Fruit fly (Drosophila melanogaster) S2 (cell line): ENCODE data around the gene CG32388.

Experiments
- CG8478 ChIP-seq: fragments of >200 bp; optimal IDR thresholded peaks from 2 replicates; lab custom pipeline; 2018
- CTCF ChIP-seq, 2 experiments: fragments of >200 bp; optimal IDR thresholded peaks; 2 replicates each; lab custom pipeline; 2018

Gene CG32388

DNA sequence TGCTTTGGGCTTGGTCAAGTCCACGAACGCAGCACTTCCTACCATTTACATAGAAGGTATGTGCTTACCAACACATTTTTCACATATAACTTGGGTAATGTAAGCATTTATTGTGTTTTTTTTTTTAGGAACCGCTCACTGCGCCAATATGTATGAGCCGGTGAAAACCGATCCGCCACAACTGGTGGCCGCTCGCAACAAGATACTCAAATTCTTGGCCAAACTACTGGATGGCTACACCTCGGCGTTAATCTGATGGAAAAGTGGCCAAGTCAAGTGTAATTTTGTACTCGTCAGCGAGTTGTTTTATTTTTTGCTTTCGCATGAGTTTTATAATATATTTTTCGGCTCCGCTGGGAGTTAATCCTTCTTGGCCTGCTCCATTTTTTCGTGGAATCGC is 13.1 kb downstream of the CG32388 start:
- no peak for TF ChIP-seq CG8478
- no peak for TF ChIP-seq CTCF (optimal IDR thresholded peaks at IDR 0.05; lab: Kevin White, UChicago)

DNA sequence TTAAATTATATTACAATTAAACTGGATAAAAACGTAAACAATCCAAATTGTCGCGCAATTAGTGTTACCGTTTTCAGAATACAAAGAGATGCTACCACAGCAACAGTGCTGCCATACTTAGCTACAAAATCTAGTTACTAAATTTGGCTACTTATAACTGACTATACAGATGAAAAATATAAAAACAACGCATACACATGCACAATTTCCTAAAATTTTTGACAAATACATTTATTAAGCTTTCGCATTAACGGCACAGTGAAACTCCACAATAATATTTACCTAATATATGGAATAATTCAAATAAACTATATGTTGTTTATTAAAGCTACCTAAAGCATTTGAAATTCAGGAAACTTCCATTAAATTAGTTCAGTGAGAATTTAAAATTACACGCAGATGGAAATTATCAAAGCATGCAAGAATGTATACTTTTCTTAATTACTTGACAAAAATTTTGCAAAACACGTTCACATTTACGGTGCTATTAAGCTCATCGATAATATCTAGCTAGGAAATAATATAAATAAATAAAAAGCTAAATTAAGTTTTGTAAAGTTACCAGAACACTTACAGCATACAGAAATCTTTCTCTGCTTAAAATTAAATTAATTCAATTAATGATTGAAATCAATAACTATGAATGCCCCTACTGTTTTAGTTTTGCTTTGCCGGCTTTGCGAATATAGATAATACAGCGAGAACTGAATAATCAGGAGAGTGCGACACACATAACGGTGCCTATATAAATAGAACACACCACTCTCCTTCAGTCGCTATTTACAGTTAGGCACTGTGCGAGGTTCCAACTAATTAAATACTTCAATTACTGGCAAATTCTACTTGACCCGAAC is 15.2 kb downstream of the CG32388 start, which contains the start of the genes Mis12 and CG9953:
Mis12 (minus strand) TSS at position 88 of the 854 bp plus-strand sequence.
CG9953 (plus strand) TSS at position 698 of the 854 bp plus-strand sequence.
- TF ChIP-seq CG8478: no peak
- no peak for TF ChIP-seq CTCF (optimal IDR thresholded peaks at IDR 0.05; lab: Kevin White, UChicago)

DNA sequence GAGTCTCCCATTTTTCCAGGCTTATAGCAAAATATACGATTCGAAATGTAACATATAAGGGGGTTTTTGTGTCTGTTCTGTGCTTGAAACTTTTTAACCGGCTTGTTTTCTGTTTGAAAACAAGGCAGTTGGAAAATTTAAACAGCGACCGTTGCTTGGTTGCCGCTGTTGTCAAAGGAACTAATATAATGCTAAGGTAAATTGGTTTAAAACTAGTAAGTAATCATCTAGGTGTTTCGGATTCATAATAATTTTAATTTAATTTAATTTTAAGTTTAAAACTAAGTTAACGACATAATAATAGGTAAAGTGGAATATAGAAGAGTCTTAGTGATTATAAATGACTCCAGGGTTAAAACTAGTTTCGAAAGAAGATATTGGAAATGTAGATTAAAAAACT is 16.6 kb downstream of the CG32388 start, which contains the start of gene CG10064:
CG10064 (minus strand) TSS at position 101 of the 400 bp plus-strand sequence.
- TF ChIP-seq CTCF (optimal IDR thresholded peaks at IDR 0.05; lab: Kevin White, UChicago): no peak
- no peak for TF ChIP-seq CG8478

DNA sequence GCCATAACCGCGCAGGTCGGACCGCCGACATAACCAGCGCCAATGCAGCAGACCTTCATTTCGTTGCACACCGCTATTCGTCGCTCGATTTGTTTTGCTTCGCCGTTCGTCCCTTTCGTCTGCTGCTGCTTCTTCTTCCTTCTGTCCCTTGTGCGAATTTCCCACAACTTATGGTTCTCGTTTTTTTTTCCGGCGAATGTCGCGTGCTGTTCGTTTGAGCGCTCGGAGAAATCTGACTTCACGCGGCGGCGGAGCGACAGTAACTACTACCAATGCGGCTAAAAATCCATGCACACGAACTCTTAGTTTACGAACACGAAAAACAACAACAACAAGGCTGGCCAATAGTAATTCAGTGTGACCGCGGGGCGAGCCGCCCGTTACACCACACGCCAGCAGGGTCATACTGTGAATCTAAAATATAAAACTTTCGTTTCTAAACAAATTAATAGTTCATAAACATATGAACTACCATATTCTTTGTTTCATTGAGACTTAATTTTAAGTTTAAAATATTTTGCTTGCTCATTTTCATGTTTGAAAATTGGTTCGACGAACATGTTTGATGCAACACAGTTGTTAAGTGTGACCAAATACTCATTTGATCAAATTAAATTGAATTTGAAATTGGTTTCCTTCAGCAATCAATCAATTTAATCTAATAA is 19.8 kb downstream of the CG32388 start, which contains the start of gene sgl:
sgl (minus strand) TSS at position 271 of the 665 bp plus-strand sequence.
- TF ChIP-seq CTCF (optimal IDR thresholded peaks at IDR 0.05; lab: Kevin White, UChicago) (no peak), CG8478 (no peak)

DNA sequence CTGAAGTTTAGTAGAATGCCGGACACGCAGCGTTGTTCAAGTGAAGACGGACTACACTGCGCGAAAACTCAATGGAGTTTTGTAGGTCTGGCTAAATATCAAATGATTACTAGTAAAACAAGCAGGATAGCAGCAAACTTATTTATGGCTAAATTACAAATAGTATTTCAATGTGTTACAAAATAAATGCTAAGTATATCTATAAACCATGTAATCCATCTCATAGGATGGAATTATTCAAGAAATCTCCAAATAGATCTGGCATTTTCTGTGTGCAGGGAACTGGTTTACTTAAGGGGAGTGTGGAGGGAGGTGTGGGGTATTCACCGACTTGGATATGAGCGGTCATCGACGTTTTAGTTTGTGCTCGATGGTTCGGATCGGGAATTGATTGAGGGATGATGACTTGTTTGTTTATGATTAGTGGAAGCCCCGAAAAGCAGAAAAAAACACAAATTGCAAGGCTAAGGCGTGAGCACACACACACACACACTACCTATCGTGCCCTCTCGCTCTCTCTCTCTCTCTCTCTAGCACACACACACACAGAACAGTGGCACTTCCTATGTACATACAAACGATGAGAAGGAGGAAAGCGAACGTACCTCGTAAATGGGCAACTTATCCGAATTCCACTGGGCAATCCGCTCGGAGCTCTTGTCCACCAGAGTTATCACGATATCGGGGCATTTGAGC is 20.4 kb downstream of the CG32388 start:
- no peak for TF ChIP-seq CTCF (optimal IDR thresholded peaks at IDR 0.05; lab: Kevin White, UChicago)
- no peak for TF ChIP-seq CG8478

DNA sequence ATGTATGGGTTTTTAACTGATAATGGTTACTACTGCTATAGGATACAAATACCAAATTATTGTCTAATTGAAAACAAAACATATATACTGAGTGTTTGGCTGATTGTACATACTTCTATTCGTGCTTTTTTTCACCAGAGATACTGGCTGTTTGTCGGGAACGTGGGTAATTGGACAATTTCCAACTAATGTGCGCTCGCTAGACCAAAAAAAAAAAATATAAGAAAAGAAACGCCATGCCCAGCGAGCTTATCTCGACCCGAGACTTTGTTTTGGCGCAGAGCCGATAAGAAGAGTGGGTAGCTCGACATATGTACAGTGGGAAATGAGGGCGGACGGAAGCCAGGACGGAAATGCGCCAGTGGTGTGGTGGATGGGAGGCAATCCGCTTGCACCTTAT is 21.2 kb downstream of the CG32388 start:
- no peak for TF ChIP-seq CTCF (optimal IDR thresholded peaks at IDR 0.05; lab: Kevin White, UChicago)
- no peak for TF ChIP-seq CG8478

DNA sequence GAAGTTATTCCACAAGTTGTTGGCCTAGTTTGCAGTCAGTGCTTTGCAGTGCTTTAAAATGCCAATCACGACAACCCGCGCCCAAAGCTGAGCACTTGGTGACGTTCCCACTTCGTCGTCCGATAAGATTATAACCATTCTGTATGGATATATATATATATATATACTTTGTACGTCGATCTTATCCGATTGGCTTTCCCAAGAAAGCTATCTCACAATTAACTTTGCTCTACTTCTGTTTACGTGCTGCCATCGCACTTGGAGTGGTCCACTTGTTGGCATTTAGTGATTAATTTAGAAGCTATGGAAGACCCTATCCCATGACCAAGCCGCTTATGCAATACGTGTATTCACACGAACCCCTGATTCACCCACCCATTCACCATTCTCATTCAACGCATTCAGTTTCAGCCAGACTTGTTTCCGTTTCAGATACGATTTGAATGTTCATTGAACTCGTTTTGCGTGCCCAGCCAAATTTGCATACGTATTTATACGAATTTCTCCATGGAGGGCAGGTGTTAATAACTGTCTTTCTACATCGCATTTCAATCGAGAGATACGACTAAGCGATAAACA is 22.3 kb downstream of the CG32388 start:
- TF ChIP-seq CTCF (optimal IDR thresholded peaks at IDR 0.05; lab: Kevin White, UChicago) (no peak), CG8478 (no peak)

DNA sequence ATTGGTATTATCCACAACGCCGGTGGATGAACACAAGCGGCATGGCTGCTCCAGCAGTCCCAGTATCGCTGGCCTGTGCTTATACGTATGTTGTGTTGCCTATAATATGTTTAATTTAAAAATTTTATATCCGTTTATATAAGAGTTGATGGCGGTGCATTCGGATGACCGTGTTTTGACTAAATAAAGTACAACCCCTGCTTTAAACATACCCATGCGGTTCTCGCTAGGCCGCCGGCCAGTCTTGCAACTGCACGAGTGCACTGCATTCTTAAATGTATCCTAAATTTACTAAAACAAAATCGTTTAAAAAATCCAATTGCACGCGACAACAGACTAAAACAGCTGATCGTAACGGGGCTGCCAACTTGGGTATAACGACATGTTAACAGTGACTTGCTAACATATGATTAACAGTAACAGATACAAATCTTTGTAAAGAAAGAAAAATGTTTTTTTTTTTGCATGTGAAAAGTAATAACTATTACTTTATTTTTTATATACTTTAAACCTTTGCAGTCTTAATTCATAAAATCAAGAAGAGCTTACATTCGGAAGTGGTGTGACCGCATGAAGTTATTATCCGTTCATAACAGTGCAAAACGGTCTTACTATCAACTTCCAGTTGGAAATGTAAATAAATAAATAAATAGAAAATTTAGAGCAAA is 26.5 kb downstream of the CG32388 start, which contains the start of the genes Uqcc1 and Surf1:
Uqcc1 (minus strand) TSS at position 356 of the 668 bp plus-strand sequence.
Surf1 (plus strand) TSS at position 594 of the 668 bp plus-strand sequence.
- TF ChIP-seq CG8478: no peak
- TF ChIP-seq CTCF (optimal IDR thresholded peaks at IDR 0.05; lab: Kevin White, UChicago): no peak

DNA sequence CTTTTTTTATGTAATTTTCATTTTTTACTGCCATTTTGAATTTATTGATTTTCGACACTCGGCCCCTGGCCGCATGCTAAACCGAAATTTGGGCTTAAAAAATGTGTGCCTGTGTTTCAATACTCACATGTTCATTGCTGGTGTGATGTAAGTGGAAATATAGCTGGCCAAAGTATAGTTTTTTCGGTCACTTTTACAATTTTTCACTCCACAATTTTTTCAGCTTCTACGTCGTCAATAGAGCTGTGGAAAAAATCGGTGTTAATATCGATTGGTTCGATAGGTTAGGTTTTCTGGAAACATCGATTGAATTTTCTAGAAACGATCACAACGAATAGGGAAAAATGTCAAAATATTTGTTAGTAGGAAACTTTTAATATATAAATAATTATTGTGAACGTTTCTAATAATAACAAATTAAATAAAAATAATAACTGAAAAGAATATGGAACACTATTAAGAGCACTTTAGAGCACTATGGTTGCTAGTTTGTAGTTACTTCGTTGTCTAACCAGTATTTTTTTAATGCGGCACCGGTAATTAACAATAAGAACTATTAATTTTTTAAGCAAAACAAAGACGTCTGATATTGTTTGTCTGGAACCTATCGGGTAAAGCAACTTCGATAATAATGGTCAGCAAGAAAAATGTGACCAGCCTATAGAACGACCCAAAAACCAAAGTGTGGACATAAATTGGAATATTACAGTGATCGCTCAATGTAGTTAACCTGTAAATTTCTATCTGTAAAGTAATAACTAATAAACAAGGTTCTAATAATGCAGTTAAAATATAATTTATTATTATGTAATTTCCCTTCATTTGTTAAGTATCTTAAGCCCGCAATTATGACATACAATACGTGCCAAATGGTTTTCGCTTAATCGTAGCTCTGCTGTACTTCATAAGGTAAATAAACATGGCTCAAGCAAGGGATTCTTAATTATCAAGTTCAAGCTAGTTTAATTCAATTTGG is 28.8 kb downstream of the CG32388 start, which contains the start of the genes CG10077 and CG9948:
CG10077 (minus strand) TSS at position 651 of the 976 bp plus-strand sequence.
CG9948 (plus strand) TSS at position 738 of the 976 bp plus-strand sequence.
- TF ChIP-seq CG8478 (no peak), CTCF (optimal IDR thresholded peaks at IDR 0.05; lab: Kevin White, UChicago) (no peak)

DNA sequence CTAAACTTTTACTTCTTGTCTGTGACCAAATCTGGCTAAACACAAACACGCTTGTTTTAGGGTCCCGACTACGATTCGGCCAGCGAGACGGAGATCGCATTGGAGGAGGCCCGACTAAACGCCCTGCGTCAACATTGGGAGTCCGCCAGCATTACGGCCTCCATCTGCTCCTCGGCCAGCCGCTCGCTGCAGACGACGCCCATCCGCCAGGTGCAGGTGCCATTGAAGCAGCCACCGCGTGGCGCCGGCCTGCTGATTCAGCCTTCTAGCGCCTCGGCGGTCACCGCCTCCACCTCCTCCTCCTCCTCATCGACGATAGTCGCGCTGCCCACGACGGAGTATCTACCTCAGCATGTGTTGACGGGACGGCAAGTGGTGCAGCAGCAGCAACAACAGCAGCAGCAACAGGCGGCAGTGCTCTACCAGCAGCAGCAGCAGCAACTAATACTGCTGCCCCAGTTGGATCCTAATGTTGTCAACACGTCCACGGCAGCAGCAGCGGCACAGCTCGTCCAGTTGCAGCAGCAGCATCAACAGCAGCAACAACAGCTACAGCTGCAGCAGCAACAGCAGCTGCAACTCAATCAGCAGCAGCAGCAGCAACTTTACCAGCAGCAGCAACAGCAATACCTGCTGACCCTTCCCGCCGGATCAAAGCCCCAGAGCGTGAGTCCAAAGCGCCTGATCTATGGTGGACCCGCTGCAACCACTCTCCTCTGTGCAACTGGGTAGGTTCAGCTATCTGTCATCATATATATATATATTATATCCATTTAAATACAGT is 37.0 kb downstream of the CG32388 start:
- TF ChIP-seq CG8478: no peak
- no peak for TF ChIP-seq CTCF (optimal IDR thresholded peaks at IDR 0.05; lab: Kevin White, UChicago)

DNA sequence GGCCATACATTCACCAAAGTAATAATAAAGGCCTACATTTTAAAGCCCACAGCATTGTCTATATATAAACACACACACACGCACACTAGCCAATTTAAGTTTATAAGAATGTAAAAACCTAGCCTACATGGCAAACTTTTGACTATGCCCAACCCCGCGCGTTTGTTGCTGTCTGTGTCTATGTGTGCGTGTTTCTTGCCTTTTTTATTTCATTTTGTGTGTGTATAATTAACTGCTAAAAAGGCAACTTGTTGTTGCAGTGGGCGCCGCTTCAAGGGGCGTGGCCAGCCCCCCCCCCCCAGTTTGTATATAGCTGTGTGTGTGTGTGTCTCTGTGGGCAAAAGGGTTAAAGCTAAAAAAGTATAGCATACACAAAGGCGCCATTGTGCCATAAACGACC is 39.0 kb downstream of the CG32388 start:
- TF ChIP-seq CTCF (optimal IDR thresholded peaks at IDR 0.05; lab: Kevin White, UChicago) (no peak), CG8478 (no peak)

DNA sequence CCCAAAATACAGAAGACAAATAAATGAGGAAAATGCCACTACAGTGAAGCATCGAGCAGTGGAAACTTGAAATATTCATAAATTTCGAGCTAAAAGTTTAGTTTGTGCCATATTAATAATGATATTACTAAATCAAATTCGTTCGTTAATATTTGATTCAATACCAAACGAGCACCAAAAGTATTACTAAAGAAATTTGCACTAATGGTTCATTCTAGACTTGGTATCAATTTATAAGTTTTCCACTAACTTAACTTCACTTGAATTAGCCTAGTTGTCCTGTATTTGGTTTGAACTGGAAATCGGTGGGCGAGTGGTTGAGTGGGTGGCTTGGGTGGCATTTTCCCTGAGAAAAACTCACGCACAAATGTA is 40.5 kb downstream of the CG32388 start:
- no peak for TF ChIP-seq CTCF (optimal IDR thresholded peaks at IDR 0.05; lab: Kevin White, UChicago)
- no peak for TF ChIP-seq CG8478
